Fruit fly (Drosophila melanogaster) Kc167 (cell line): Measurements from ENCODE around the gene atms.

Experiments
- h ChIP-seq: fragments of >200 bp; optimal IDR thresholded peaks from 3 replicates; lab custom pipeline; 2018; ENCODE audit warnings: missing external identifiers
- psq ChIP-seq: fragments of >200 bp; optimal IDR thresholded peaks from 2 replicates; lab custom pipeline; 2017; ENCODE audit warnings: missing external identifiers

dm6 chr3R:4775371-4775770 is 25.5 kb downstream of the atms start:
- no peak for TF ChIP-seq psq (lab: Kevin White, UChicago)
- no peak for TF ChIP-seq h (lab: Kevin White, UChicago)
